Fruit fly (Drosophila melanogaster) whole organism, adult: Measurements from ENCODE around the gene CG15784.

Experiments
- CG11617 ChIP-seq: fragments of 200-800 bp; sonication (Bioruptor generic); optimal IDR thresholded peaks from 2 replicates; lab custom pipeline; 2017; ENCODE audit warnings: mild to moderate bottlenecking, missing biosample characterization, missing genetic modification reagents, missing genetic modification characterization
- CG12768 ChIP-seq: fragments of 200-800 bp; sonication (Bioruptor generic); optimal IDR thresholded peaks from 2 replicates; lab custom pipeline; 2017; ENCODE audit warnings: missing biosample characterization, missing genetic modification characterization, mild to moderate bottlenecking, moderate library complexity, missing genetic modification reagents
- CG14711 ChIP-seq: fragments of 200-800 bp; sonication (Bioruptor generic); optimal IDR thresholded peaks from 2 replicates; lab custom pipeline; 2018; ENCODE audit warnings: missing biosample characterization, mild to moderate bottlenecking, missing genetic modification characterization, moderate library complexity
- CG1620 ChIP-seq: fragments of 200-800 bp; sonication (Bioruptor generic); optimal IDR thresholded peaks from 2 replicates; lab custom pipeline; 2016; ENCODE audit warnings: missing biosample characterization, missing genetic modification characterization
- CG33017 ChIP-seq: fragments of 200-800 bp; sonication (Bioruptor generic); optimal IDR thresholded peaks from 2 replicates; lab custom pipeline; 2018; ENCODE audit warnings: missing biosample characterization, mild to moderate bottlenecking, missing genetic modification characterization, moderate library complexity
- CG5204 ChIP-seq: fragments of 200-800 bp; sonication (Bioruptor generic); optimal IDR thresholded peaks from 2 replicates; lab custom pipeline; 2016; ENCODE audit warnings: missing biosample characterization, missing genetic modification characterization
- CG7045 ChIP-seq: fragments of 200-800 bp; sonication (Bioruptor generic); optimal IDR thresholded peaks from 2 replicates; lab custom pipeline; 2017; ENCODE audit warnings: missing biosample characterization, mild to moderate bottlenecking, missing genetic modification characterization
- Clk ChIP-seq: fragments of 200-800 bp; sonication (Bioruptor generic); optimal IDR thresholded peaks from 2 replicates; lab custom pipeline; 2017; ENCODE audit warnings: missing biosample characterization, missing genetic modification characterization
- bab1 ChIP-seq: fragments of 200-800 bp; sonication (Bioruptor generic); optimal IDR thresholded peaks from 3 replicates; lab custom pipeline; 2019; ENCODE audit warnings: missing biosample characterization, mild to moderate bottlenecking, missing genetic modification characterization, moderate library complexity
- kay ChIP-seq: fragments of 200-800 bp; sonication (Bioruptor generic); peaks from one replicate; lab custom pipeline; 2016; ENCODE audit warnings: missing biosample characterization, missing genetic modification characterization, borderline replicate concordance
- ovo ChIP-seq: fragments of 200-800 bp; sonication (Bioruptor generic); optimal IDR thresholded peaks from 2 replicates; lab custom pipeline; 2016; ENCODE audit warnings: missing biosample characterization, missing genetic modification characterization
- pad ChIP-seq: fragments of 200-800 bp; sonication (Bioruptor generic); optimal IDR thresholded peaks from 3 replicates; lab custom pipeline; 2017; ENCODE audit warnings: missing biosample characterization, missing genetic modification characterization, mild to moderate bottlenecking, moderate library complexity, missing genetic modification reagents
- tj ChIP-seq: fragments of 200-800 bp; sonication (Bioruptor generic); optimal IDR thresholded peaks from 3 replicates; lab custom pipeline; 2017; ENCODE audit warnings: missing biosample characterization, mild to moderate bottlenecking, missing genetic modification characterization, moderate library complexity
- toe ChIP-seq: fragments of 200-800 bp; sonication (Bioruptor generic); optimal IDR thresholded peaks from 2 replicates; lab custom pipeline; 2016; ENCODE audit warnings: missing biosample characterization, missing genetic modification characterization

DNA sequence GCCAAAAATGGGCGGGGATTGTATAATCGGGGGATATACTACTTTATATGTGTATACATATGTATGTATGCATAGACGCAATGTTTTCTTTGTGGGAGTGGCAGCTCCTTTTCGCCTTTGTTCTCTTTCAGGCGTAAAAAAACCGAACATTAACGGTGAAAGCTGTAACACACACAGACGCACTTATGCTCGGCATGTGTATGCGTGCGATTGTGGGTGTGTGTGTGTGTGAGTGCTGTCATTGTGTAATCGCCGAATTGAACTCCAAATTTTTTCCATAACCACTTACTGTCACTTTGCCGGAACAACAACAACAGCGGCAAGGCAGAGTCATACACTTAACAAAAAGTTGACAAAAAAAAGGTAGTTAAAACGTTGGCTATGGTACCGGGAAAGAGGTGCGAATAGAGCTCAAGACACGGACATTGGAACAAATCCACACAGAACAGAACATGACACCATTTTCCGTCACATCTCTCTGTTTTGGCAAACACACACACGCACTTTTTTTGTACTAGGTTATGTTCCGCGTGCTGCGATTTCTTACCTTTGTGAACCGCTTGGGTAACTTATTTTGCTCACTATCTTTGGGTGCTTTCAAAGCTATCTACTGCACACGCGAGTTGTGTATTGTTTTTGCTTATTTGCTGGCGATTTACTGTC is 9.3 kb upstream of the CG15784 start:
- TF ChIP-seq CG14711 (tag; lab: Kevin White, UChicago) (no peak), CG11617 (GFP tag; lab: Kevin White, UChicago) (no peak), CG33017 (no peak), CG5204 (GFP tag; lab: Kevin White, UChicago) (no peak), bab1 (GFP tag; lab: Kevin White, UChicago) (no peak), pad (GFP tag; lab: Kevin White, UChicago) (no peak), ovo (GFP tag; lab: Kevin White, UChicago) (no peak), kay (GFP tag; lab: Kevin White, UChicago) (no peak), CG1620 (GFP tag; lab: Kevin White, UChicago) (no peak), tj (no peak), CG7045 (GFP tag; lab: Kevin White, UChicago) (no peak), Clk (no peak), CG12768 (GFP tag; lab: Kevin White, UChicago) (no peak), toe (GFP tag; lab: Kevin White, UChicago) (no peak)
